Worm (Caenorhabditis elegans) whole organism, L4 larva: ENCODE results near the gene Y57A10A.31.

Source experiments
- attf-4 ChIP-seq: sonication (generic microtip); optimal IDR thresholded peaks from 3 replicates; lab custom pipeline; 2017; ENCODE audit warnings: missing biosample characterization, missing genetic modification characterization
- fos-1 ChIP-seq: fragments of 150-350 bp; optimal IDR thresholded peaks from 2 replicates; lab custom pipeline; 2014; ENCODE audit warnings: missing biosample characterization, missing genetic modification characterization
- lsy-2 ChIP-seq, 2 experiments: fragments of 150-350 bp in 1 of 2; sonication (generic microtip) in 1 of 2; optimal IDR thresholded peaks; 2 replicates each; lab custom pipeline; 2014 to 2017; ENCODE audit warnings: missing biosample characterization in 2 of 2, missing genetic modification characterization in 2 of 2
- mxl-2 ChIP-seq: fragments of 200-800 bp; sonication (Bioruptor generic); conservative IDR thresholded peaks from 2 replicates; pipeline ENCODE4 v1.3.6; 2022; ENCODE audit warnings: missing genetic modification reagents, missing genetic modification characterization, missing compliant biosample characterization
- spr-1 ChIP-seq: sonication (generic microtip); optimal IDR thresholded peaks from 2 replicates; lab custom pipeline; 2016; ENCODE audit warnings: mild to moderate bottlenecking, missing genetic modification characterization, missing compliant biosample characterization

- no peak for TF ChIP-seq attf-4
- TF ChIP-seq fos-1 (tag; lab: Kevin White, UChicago) = no peak
- no peak for TF ChIP-seq spr-1 (tag; lab: Kevin White, UChicago)
- no peak for TF ChIP-seq mxl-2
- no peak for TF ChIP-seq lsy-2 (tag; optimal IDR thresholded peaks at IDR 0.05; lab: Kevin White, UChicago)
Measured at ce11 chrII:12332624-12333023, 43.4 kb downstream of the Y57A10A.31 start, which contains the start of gene sre-54.
